Fruit fly (Drosophila melanogaster): ENCODE measurements around the gene pho.
A peak's percentile ranks its signal among the peaks of the same experiment; 100 is the strongest.

The pho gene

DNA sequence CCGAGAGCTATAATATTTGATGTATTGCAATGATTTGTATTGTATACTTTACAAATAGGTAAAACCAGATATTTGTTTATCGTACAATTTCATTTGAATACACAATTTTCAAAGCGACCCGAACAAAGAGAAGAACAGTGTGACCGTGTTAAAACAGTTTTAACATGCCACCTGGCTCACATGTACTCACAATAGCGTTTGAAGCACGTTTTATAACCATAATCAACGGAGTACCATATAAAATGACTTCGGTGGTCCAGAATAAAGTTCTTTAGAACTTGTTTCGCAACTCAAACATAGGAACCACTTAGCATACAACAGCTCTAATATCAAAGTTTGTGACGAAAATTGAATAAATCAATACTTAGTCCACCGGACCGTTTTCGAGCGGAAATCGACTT, 49.1 kb upstream of the pho start, which contains the start of the genes Dyrk3 and Cadps (continued):
- TF ChIP-seq Rx (GFP tag; IDR thresholded peaks at IDR 0.05): no peak
- TF ChIP-seq CrebB (tag; optimal IDR thresholded peaks at IDR 0.05): no peak
- TF ChIP-seq Dref (GFP tag; IDR thresholded peaks at IDR 0.05): no peak
- no peak for TF ChIP-seq hth (optimal IDR thresholded peaks at IDR 0.05)
- peak; percentile 97 for TF ChIP-seq CG1603 (tag; optimal IDR thresholded peaks at IDR 0.05)
- TF ChIP-seq cad (GFP tag; optimal IDR thresholded peaks at IDR 0.05): peak; percentile 11
- no peak for TF ChIP-seq br (optimal IDR thresholded peaks at IDR 0.05)
- no peak for TF ChIP-seq lab (GFP tag; optimal IDR thresholded peaks at IDR 0.05)
- peak; percentile 24 for TF ChIP-seq dmrt11E (tag; optimal IDR thresholded peaks at IDR 0.05)
- peak; percentile 41 for TF ChIP-seq sug (tag; optimal IDR thresholded peaks at IDR 0.05)
- TF ChIP-seq CG17359 (tag; optimal IDR thresholded peaks at IDR 0.05): no peak
- no peak for TF ChIP-seq wek (GFP tag; optimal IDR thresholded peaks at IDR 0.05)
- TF ChIP-seq Hr51 (GFP tag; optimal IDR thresholded peaks at IDR 0.05): no peak
- peak; percentile 57 for TF ChIP-seq Lhr (GFP tag; optimal IDR thresholded peaks at IDR 0.05)
- TF ChIP-seq CG9797 (GFP tag; optimal IDR thresholded peaks at IDR 0.05): peak; percentile 55
- no peak for TF ChIP-seq CG8290 (GFP tag; optimal IDR thresholded peaks at IDR 0.05)
- TF ChIP-seq CG8290 (tag; optimal IDR thresholded peaks at IDR 0.05): peak; percentile 11 to 71
- no peak for TF ChIP-seq bowl (GFP tag; IDR thresholded peaks at IDR 0.05)
- no peak for TF ChIP-seq HLH3B (GFP tag; IDR thresholded peaks at IDR 0.05)
- no peak for TF ChIP-seq unc-4 (GFP tag; IDR thresholded peaks at IDR 0.05; ENCODE audit: partially characterized antibody)
- no peak for TF ChIP-seq CG3847 (GFP tag; IDR thresholded peaks at IDR 0.05)
- TF ChIP-seq cwo (GFP tag; optimal IDR thresholded peaks at IDR 0.05): no peak
- no peak for TF ChIP-seq Xbp1 (GFP tag; optimal IDR thresholded peaks at IDR 0.05)
- TF ChIP-seq CG7839 (tag; optimal IDR thresholded peaks at IDR 0.05): no peak
- TF ChIP-seq CG3726 (GFP tag; IDR thresholded peaks at IDR 0.05): no peak
- no peak for TF ChIP-seq HLHmδ (GFP tag; optimal IDR thresholded peaks at IDR 0.05)
- TF ChIP-seq CG12659 (GFP tag; optimal IDR thresholded peaks at IDR 0.05): peak; percentile 60
- no peak for TF ChIP-seq stc (GFP tag; IDR thresholded peaks at IDR 0.05)
- TF ChIP-seq sr (GFP tag; IDR thresholded peaks at IDR 0.05): no peak
- TF ChIP-seq MTF-1 (GFP tag; optimal IDR thresholded peaks at IDR 0.05; ENCODE audit: borderline replicate concordance): no peak
- peak; percentile 99 for TF ChIP-seq ssp (GFP tag; IDR thresholded peaks at IDR 0.05)
- TF ChIP-seq sisA (GFP tag; IDR thresholded peaks at IDR 0.05): no peak
- TF ChIP-seq nau (GFP tag; optimal IDR thresholded peaks at IDR 0.05): no peak
- no peak for TF ChIP-seq CG10959 (GFP tag; IDR thresholded peaks at IDR 0.05)
- no peak for TF ChIP-seq D19B (GFP tag; optimal IDR thresholded peaks at IDR 0.05)
- TF ChIP-seq CG10366 (GFP tag; IDR thresholded peaks at IDR 0.05): no peak
- no peak for TF ChIP-seq CG9215 (GFP tag; IDR thresholded peaks at IDR 0.05)
- TF ChIP-seq Doc3 (GFP tag; IDR thresholded peaks at IDR 0.05; ENCODE audit: partially characterized antibody): no peak
- no peak for TF ChIP-seq CG6175 (GFP tag; IDR thresholded peaks at IDR 0.05)
- no peak for TF ChIP-seq CG3838 (GFP tag; optimal IDR thresholded peaks at IDR 0.05)
- TF ChIP-seq YL-1 (GFP tag; optimal IDR thresholded peaks at IDR 0.05): peak; percentile 66
- TF ChIP-seq CG16779 (GFP tag; IDR thresholded peaks at IDR 0.05): no peak
- no peak for TF ChIP-seq CG9727 (GFP tag; optimal IDR thresholded peaks at IDR 0.05)
- TF ChIP-seq CG10209 (GFP tag; optimal IDR thresholded peaks at IDR 0.05): no peak
- TF ChIP-seq trem (tag; optimal IDR thresholded peaks at IDR 0.05): peak; percentile 19
- peak; percentile 81; the same call in 1 of the 3 replicates for TF ChIP-seq CG2199 (GFP tag; IDR thresholded peaks at IDR 0.05)
- no peak for TF ChIP-seq CG11695 (GFP tag; IDR thresholded peaks at IDR 0.05)
- no peak for TF ChIP-seq NfI (GFP tag; optimal IDR thresholded peaks at IDR 0.05)
- no peak for TF ChIP-seq Nf-YB (GFP tag; optimal IDR thresholded peaks at IDR 0.05)
- no peak for TF ChIP-seq Max (GFP tag; optimal IDR thresholded peaks at IDR 0.05)
- no peak for TF ChIP-seq CG1647 (GFP tag; optimal IDR thresholded peaks at IDR 0.05)
- no peak for TF ChIP-seq CG4854 (GFP tag; optimal IDR thresholded peaks at IDR 0.05)

Measured in whole organism, embryonic.